Worm (Caenorhabditis elegans) whole organism, early embryonic: ENCODE measurements around the gene asp-2.

Experiments used
- ama-1 ChIP-seq: fragments of 150-350 bp; optimal IDR thresholded peaks from 2 replicates; lab custom pipeline; 2014
- ceh-13 ChIP-seq: fragments of 200-800 bp; sonication (Bioruptor generic); optimal IDR thresholded peaks from 2 replicates; lab custom pipeline; 2018; ENCODE audit warnings: mild to moderate bottlenecking, missing genetic modification characterization, missing compliant biosample characterization
- hmg-4 ChIP-seq: fragments of 200-800 bp; sonication (Bioruptor generic); optimal IDR thresholded peaks from 2 replicates; lab custom pipeline; 2018; ENCODE audit warnings: mild to moderate bottlenecking, missing genetic modification characterization, missing compliant biosample characterization
- tbx-37 ChIP-seq: fragments of 200-800 bp; sonication (Bioruptor generic); conservative IDR thresholded peaks from 2 replicates; pipeline ENCODE4 v1.3.6; 2022; ENCODE audit warnings: missing genetic modification reagents, missing genetic modification characterization, missing compliant biosample characterization

DNA sequence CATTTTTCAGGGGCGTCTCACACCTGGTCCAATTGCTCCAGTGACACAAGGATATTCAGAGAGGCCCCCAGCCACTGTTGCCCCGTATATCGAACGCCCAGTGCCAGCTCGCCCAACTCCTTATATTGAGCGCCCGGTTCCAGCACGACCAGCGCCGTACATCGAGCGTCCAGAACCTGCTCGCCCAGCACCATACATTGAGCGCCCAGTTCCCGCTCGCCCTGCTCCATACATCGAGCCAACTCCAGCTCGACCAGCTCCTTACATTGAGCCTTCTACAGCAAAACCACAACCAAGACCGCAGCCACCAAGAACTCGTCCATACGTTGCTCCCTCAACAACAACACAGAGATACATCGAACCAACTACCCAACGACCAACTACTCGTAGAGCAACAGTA, 19.9 kb downstream of the asp-2 start:
- TF ChIP-seq ama-1 (lab: Kevin White, UChicago) = no peak
- TF ChIP-seq tbx-37 (GFP tag; lab: Robert Waterston, UW) = no peak
- no peak for TF ChIP-seq ceh-13 (GFP tag; lab: Kevin White, UChicago)
- TF ChIP-seq hmg-4 (GFP tag; lab: Kevin White, UChicago) = no peak
